Fruit fly (Drosophila melanogaster) whole organism, embryonic: Measurements from ENCODE around the gene CG14650.
A peak's percentile ranks its signal among the peaks of the same experiment; 100 is the strongest.

Source experiments
- Ada2b ChIP-seq: fragments of 200-800 bp; sonication (Bioruptor generic); IDR thresholded peaks from 2 replicates; pipeline ENCODE4 v1.3.6; 2022; ENCODE audit warnings: missing biosample characterization, missing genetic modification characterization
- CG11085 ChIP-seq: fragments of 200-800 bp; sonication (Bioruptor generic); IDR thresholded peaks from 2 replicates; pipeline ENCODE4 v1.3.6; 2022; ENCODE audit warnings: missing biosample characterization, missing genetic modification characterization
- CG11093 ChIP-seq: fragments of 200-800 bp; sonication (Bioruptor generic); IDR thresholded peaks from 3 replicates; pipeline ENCODE4 v1.3.6; 2022; ENCODE audit warnings: missing biosample characterization, missing genetic modification characterization
- CG11247 ChIP-seq: fragments of 200-800 bp; sonication (Bioruptor generic); IDR thresholded peaks from 2 replicates; pipeline ENCODE4 v1.3.6; 2022; ENCODE audit warnings: missing biosample characterization, missing genetic modification characterization
- CG12071 ChIP-seq: fragments of 200-800 bp; sonication (Bioruptor generic); optimal IDR thresholded peaks from 3 replicates; lab custom pipeline; 2018; ENCODE audit warnings: missing biosample characterization, mild to moderate bottlenecking, missing genetic modification characterization
- CG12155 ChIP-seq: fragments of 200-800 bp; sonication (Bioruptor generic); optimal IDR thresholded peaks from 3 replicates; lab custom pipeline; 2016; ENCODE audit warnings: missing biosample characterization, missing genetic modification characterization
- CG1233 ChIP-seq: fragments of 200-800 bp; sonication (Bioruptor generic); optimal IDR thresholded peaks from 4 replicates; lab custom pipeline; 2018; ENCODE audit warnings: missing biosample characterization, mild to moderate bottlenecking, missing genetic modification characterization
- CG12391 ChIP-seq: fragments of 200-800 bp; sonication (Bioruptor generic); optimal IDR thresholded peaks from 3 replicates; lab custom pipeline; 2018; ENCODE audit warnings: missing biosample characterization, mild to moderate bottlenecking, missing genetic modification characterization, moderate library complexity
- CG13123 ChIP-seq: fragments of 200-800 bp; sonication (Bioruptor generic); optimal IDR thresholded peaks from 2 replicates; lab custom pipeline; 2016; ENCODE audit warnings: missing biosample characterization, missing genetic modification characterization
- CG13894 ChIP-seq: fragments of 200-800 bp; sonication (Bioruptor generic); optimal IDR thresholded peaks from 3 replicates; lab custom pipeline; 2018; ENCODE audit warnings: missing biosample characterization, mild to moderate bottlenecking, missing genetic modification characterization, moderate library complexity
- CG1603 ChIP-seq: fragments of 200-800 bp; sonication (Bioruptor generic); optimal IDR thresholded peaks from 2 replicates; lab custom pipeline; 2019; ENCODE audit warnings: missing biosample characterization, mild to moderate bottlenecking, missing genetic modification characterization, moderate library complexity
- CG16815 ChIP-seq: fragments of 200-800 bp; sonication (Bioruptor generic); optimal IDR thresholded peaks from 3 replicates; lab custom pipeline; 2017; ENCODE audit warnings: missing biosample characterization, mild to moderate bottlenecking, missing genetic modification characterization
- CG17912 ChIP-seq: fragments of 200-800 bp; sonication (Bioruptor generic); optimal IDR thresholded peaks from 2 replicates; lab custom pipeline; 2018; ENCODE audit warnings: missing biosample characterization, mild to moderate bottlenecking, missing genetic modification characterization
- CG2875 ChIP-seq: fragments of 200-800 bp; sonication (Bioruptor generic); optimal IDR thresholded peaks from 2 replicates; lab custom pipeline; 2017; ENCODE audit warnings: missing biosample characterization, mild to moderate bottlenecking, missing genetic modification characterization, missing genetic modification reagents
- CG32772 ChIP-seq: fragments of 200-800 bp; sonication (Bioruptor generic); IDR thresholded peaks from 2 replicates; pipeline ENCODE4 v1.3.6; 2022; ENCODE audit warnings: missing biosample characterization, missing genetic modification characterization
- CG4617 ChIP-seq: fragments of 200-800 bp; sonication (Bioruptor generic); optimal IDR thresholded peaks from 3 replicates; lab custom pipeline; 2016; ENCODE audit warnings: missing biosample characterization, missing genetic modification characterization, borderline replicate concordance
- CG4707 ChIP-seq: fragments of 200-800 bp; sonication (Bioruptor generic); optimal IDR thresholded peaks from 2 replicates; lab custom pipeline; 2018; ENCODE audit warnings: missing biosample characterization, mild to moderate bottlenecking, missing genetic modification characterization, moderate library complexity
- CG4730 ChIP-seq: fragments of 200-800 bp; sonication (Bioruptor generic); IDR thresholded peaks from 2 replicates; pipeline ENCODE4 v1.3.6; 2022; ENCODE audit warnings: missing biosample characterization, missing genetic modification characterization
- CG6689 ChIP-seq: fragments of 200-800 bp; sonication (Bioruptor generic); IDR thresholded peaks from 2 replicates; pipeline ENCODE4 v1.3.6; 2022; ENCODE audit warnings: missing biosample characterization, missing genetic modification characterization
- CG6854 ChIP-seq: fragments of 200-800 bp; sonication (Bioruptor generic); optimal IDR thresholded peaks from 3 replicates; lab custom pipeline; 2017; ENCODE audit warnings: missing biosample characterization, mild to moderate bottlenecking, missing genetic modification characterization
- CG9797 ChIP-seq: fragments of 200-800 bp; sonication (Bioruptor generic); optimal IDR thresholded peaks from 3 replicates; lab custom pipeline; 2018; ENCODE audit warnings: missing biosample characterization, mild to moderate bottlenecking, missing genetic modification characterization
- CG9876 ChIP-seq: fragments of 200-800 bp; sonication (Bioruptor generic); optimal IDR thresholded peaks from 2 replicates; lab custom pipeline; 2016; ENCODE audit warnings: missing biosample characterization, missing genetic modification characterization
- Dref ChIP-seq: fragments of 200-800 bp; sonication (Bioruptor generic); IDR thresholded peaks from 2 replicates; pipeline ENCODE4 v1.3.6; 2022; ENCODE audit warnings: missing biosample characterization, missing genetic modification characterization
- Drgx ChIP-seq: fragments of 200-800 bp; sonication (Bioruptor generic); IDR thresholded peaks from 2 replicates; pipeline ENCODE4 v1.3.6; 2022; ENCODE audit warnings: missing biosample characterization, missing genetic modification characterization
- E2f2 ChIP-seq: fragments of 200-800 bp; sonication (Bioruptor generic); IDR thresholded peaks from 2 replicates; pipeline ENCODE4 v1.3.6; 2022; ENCODE audit warnings: missing biosample characterization, missing genetic modification characterization
- Fer3 ChIP-seq: fragments of 200-800 bp; sonication (Bioruptor generic); optimal IDR thresholded peaks from 2 replicates; lab custom pipeline; 2018; ENCODE audit warnings: missing biosample characterization, mild to moderate bottlenecking, missing genetic modification characterization, moderate library complexity
- Hr39 ChIP-seq: fragments of >200 bp; optimal IDR thresholded peaks from 2 replicates; lab custom pipeline; 2017
- Jarid2 ChIP-seq: fragments of 200-800 bp; sonication (Bioruptor generic); optimal IDR thresholded peaks from 3 replicates; lab custom pipeline; 2017; ENCODE audit warnings: mild to moderate bottlenecking, missing biosample characterization, missing genetic modification reagents, missing genetic modification characterization
- aop ChIP-seq: fragments of 200-800 bp; sonication (Bioruptor generic); IDR thresholded peaks from 2 replicates; pipeline ENCODE4 v1.3.6; 2022; ENCODE audit warnings: missing biosample characterization, missing genetic modification characterization
- bsh ChIP-seq, 2 experiments: fragments of 200-800 bp; sonication (Bioruptor generic); optimal IDR thresholded peaks; 2 replicates each; lab custom pipeline; 2017 to 2018; ENCODE audit warnings: mild to moderate bottlenecking in 2 of 2, missing biosample characterization in 2 of 2, missing genetic modification characterization in 2 of 2, moderate library complexity in 1 of 2
- croc ChIP-seq: fragments of 200-800 bp; sonication (Bioruptor generic); conservative IDR thresholded peaks from 3 replicates; pipeline ENCODE4 v1.3.6; 2022; ENCODE audit warnings: missing biosample characterization, missing genetic modification characterization
- en ChIP-seq: fragments of 200-800 bp; sonication (Bioruptor generic); optimal IDR thresholded peaks from 2 replicates; lab custom pipeline; 2016; ENCODE audit warnings: missing biosample characterization, missing genetic modification characterization
- gt ChIP-seq: fragments of 200-800 bp; sonication (Bioruptor generic); IDR thresholded peaks from 2 replicates; pipeline ENCODE4 v1.3.6; 2022; ENCODE audit warnings: missing biosample characterization, missing genetic modification characterization
- jigr1 ChIP-seq: fragments of 200-800 bp; sonication (Bioruptor generic); IDR thresholded peaks from 3 replicates; pipeline ENCODE4 v1.3.6; 2022; ENCODE audit warnings: missing biosample characterization, missing genetic modification characterization
- kni ChIP-seq: fragments of 200-800 bp; sonication (Bioruptor generic); optimal IDR thresholded peaks from 3 replicates; lab custom pipeline; 2017; ENCODE audit warnings: mild to moderate bottlenecking, missing biosample characterization, missing genetic modification reagents, missing genetic modification characterization
- lab ChIP-seq: fragments of 200-800 bp; sonication (Bioruptor generic); optimal IDR thresholded peaks from 3 replicates; lab custom pipeline; 2017; ENCODE audit warnings: missing biosample characterization, missing genetic modification characterization, mild to moderate bottlenecking, moderate library complexity, missing genetic modification reagents
- mam ChIP-seq: fragments of 200-800 bp; sonication (Bioruptor generic); optimal IDR thresholded peaks from 3 replicates; lab custom pipeline; 2016; ENCODE audit warnings: missing biosample characterization, missing genetic modification characterization
- nerfin-1 ChIP-seq: fragments of 200-800 bp; sonication (Bioruptor generic); optimal IDR thresholded peaks from 3 replicates; lab custom pipeline; 2019; ENCODE audit warnings: missing biosample characterization, mild to moderate bottlenecking, missing genetic modification characterization, moderate library complexity
- oc ChIP-seq: fragments of 200-800 bp; sonication (Bioruptor generic); optimal IDR thresholded peaks from 2 replicates; lab custom pipeline; 2018; ENCODE audit warnings: missing biosample characterization, mild to moderate bottlenecking, missing genetic modification characterization, moderate library complexity
- odd ChIP-seq: fragments of 200-800 bp; sonication (Bioruptor generic); optimal IDR thresholded peaks from 2 replicates; lab custom pipeline; 2017; ENCODE audit warnings: missing biosample characterization, mild to moderate bottlenecking, missing genetic modification characterization
- pho ChIP-seq: fragments of 200-800 bp; sonication (Bioruptor generic); optimal IDR thresholded peaks from 2 replicates; lab custom pipeline; 2016; ENCODE audit warnings: missing biosample characterization, missing genetic modification characterization
- pnt ChIP-seq: fragments of 200-800 bp; sonication (Bioruptor generic); optimal IDR thresholded peaks from 3 replicates; lab custom pipeline; 2016; ENCODE audit warnings: missing biosample characterization, missing genetic modification characterization
- repo ChIP-seq: fragments of 200-800 bp; sonication (Bioruptor generic); optimal IDR thresholded peaks from 2 replicates; lab custom pipeline; 2016; ENCODE audit warnings: missing biosample characterization, missing genetic modification characterization
- run ChIP-seq: fragments of 200-800 bp; sonication (Bioruptor generic); optimal IDR thresholded peaks from 3 replicates; lab custom pipeline; 2018; ENCODE audit warnings: missing biosample characterization, mild to moderate bottlenecking, missing genetic modification characterization
- sd ChIP-seq: fragments of 200-800 bp; sonication (Bioruptor generic); optimal IDR thresholded peaks from 3 replicates; lab custom pipeline; 2018; ENCODE audit warnings: missing biosample characterization, mild to moderate bottlenecking, missing genetic modification characterization, moderate library complexity
- sqz ChIP-seq: fragments of 200-800 bp; sonication (Bioruptor generic); optimal IDR thresholded peaks from 3 replicates; lab custom pipeline; 2018; ENCODE audit warnings: missing biosample characterization, mild to moderate bottlenecking, missing genetic modification characterization
- toy ChIP-seq: fragments of 200-800 bp; sonication (Bioruptor generic); IDR thresholded peaks from 2 replicates; pipeline ENCODE4 v1.3.6; 2022; ENCODE audit warnings: missing biosample characterization, missing genetic modification characterization
- unpg ChIP-seq: fragments of 200-800 bp; sonication (Bioruptor generic); optimal IDR thresholded peaks from 3 replicates; lab custom pipeline; 2018; ENCODE audit warnings: missing biosample characterization, mild to moderate bottlenecking, missing genetic modification characterization, moderate library complexity
- usp ChIP-seq: fragments of >200 bp; optimal IDR thresholded peaks from 2 replicates; lab custom pipeline; 2017; ENCODE audit warnings: missing biosample characterization, missing genetic modification characterization
- zen ChIP-seq: fragments of 200-800 bp; sonication (Bioruptor generic); optimal IDR thresholded peaks from 3 replicates; lab custom pipeline; 2018; ENCODE audit warnings: missing biosample characterization, mild to moderate bottlenecking, missing genetic modification characterization, moderate library complexity

The CG14650 gene

DNA sequence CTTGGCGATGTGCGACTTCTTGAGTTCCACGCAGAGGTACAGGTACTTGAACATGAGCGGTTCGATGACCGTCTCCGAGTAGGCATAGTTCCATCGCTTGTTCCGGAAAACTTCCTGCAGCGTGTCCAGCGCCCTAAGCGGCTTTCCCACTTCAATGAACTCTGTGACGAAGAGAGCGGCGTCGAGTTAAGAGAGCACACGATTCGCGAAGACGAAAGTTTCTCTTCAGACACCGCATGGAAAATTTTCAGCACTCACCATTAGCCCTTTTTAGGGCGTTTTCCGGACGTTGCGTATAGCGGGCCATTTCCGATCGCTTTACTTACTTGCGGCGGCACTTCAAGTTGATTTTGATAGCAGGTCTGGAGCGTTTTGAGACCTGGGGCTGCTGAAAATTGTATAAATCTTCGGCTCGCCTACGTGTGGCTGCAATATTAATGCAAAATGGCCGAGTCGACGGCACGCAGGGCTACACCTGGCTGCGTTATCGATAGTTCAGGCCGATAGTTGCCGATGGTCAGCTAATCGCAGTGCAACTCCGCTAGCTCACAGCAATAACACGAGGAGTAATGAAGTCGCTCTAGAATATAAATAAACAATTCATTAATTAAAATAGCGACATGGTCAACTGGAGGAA lies 3.6 kb upstream of the CG14650 start, which contains the start of the genes eIF3a and CG1074 (continued):
- TF ChIP-seq nerfin-1 (tag; lab: Kevin White, UChicago) (peak; percentile 75), Ada2b (GFP tag; lab: Robert Waterston, UW) (peak; percentile 48), CG4617 (peak; percentile 95), kni (GFP tag; lab: Kevin White, UChicago) (no peak), mam (peak; percentile 61), CG2875 (peak; percentile 7), oc (tag; lab: Kevin White, UChicago) (no peak), Jarid2 (GFP tag; lab: Kevin White, UChicago) (no peak), E2f2 (GFP tag; lab: Robert Waterston, UW) (peak; percentile 66), CG12391 (tag; lab: Kevin White, UChicago) (peak; percentile 66), lab (no peak), en (no peak), CG11247 (GFP tag; lab: Robert Waterston, UW) (peak; percentile 75), pho (GFP tag; lab: Kevin White, UChicago) (peak; percentile 79), CG12071 (GFP tag; lab: Kevin White, UChicago) (no peak), CG9797 (GFP tag; lab: Kevin White, UChicago) (peak; percentile 73), CG11093 (GFP tag; lab: Robert Waterston, UW) (0 out of 3 replicates have a peak, but pooled peaks have one; percentile 8), zen (tag; lab: Kevin White, UChicago) (peak; percentile 84), sd (tag; lab: Kevin White, UChicago) (no peak), odd (GFP tag; lab: Kevin White, UChicago) (peak; percentile 67), CG16815 (GFP tag; lab: Kevin White, UChicago) (no peak), Fer3 (peak; percentile 64), aop (GFP tag; lab: Robert Waterston, UW) (no peak), toy (GFP tag; lab: Robert Waterston, UW) (peak; percentile 60), CG4707 (no peak), CG6689 (GFP tag; lab: Robert Waterston, UW) (0 out of 2 replicates have a peak, but pooled peaks have one; percentile 13), CG4730 (GFP tag; lab: Robert Waterston, UW) (peak; percentile 38; the same call in 1 of the 2 replicates), CG6854 (GFP tag; lab: Kevin White, UChicago) (peak; percentile 11), CG1603 (tag; lab: Kevin White, UChicago) (peak; percentile 91), pnt (GFP tag; lab: Kevin White, UChicago) (no peak), CG17912 (GFP tag; lab: Kevin White, UChicago) (peak; percentile 75), CG13894 (tag; lab: Kevin White, UChicago) (peak; percentile 82), gt (peak; percentile 7; the same call in 1 of the 2 replicates), CG12155 (GFP tag; lab: Kevin White, UChicago) (peak; percentile 47), unpg (no peak), Dref (GFP tag; lab: Robert Waterston, UW) (peak; percentile 98), sqz (GFP tag; lab: Kevin White, UChicago) (no peak), usp (GFP tag; lab: Kevin White, UChicago) (no peak), Drgx (GFP tag; lab: Robert Waterston, UW) (peak; percentile 22; the same call in 1 of the 2 replicates), CG32772 (0 out of 2 replicates have a peak, but pooled peaks have one; percentile 31), bsh (GFP tag; optimal IDR thresholded peaks at IDR 0.05; lab: Kevin White, UChicago) (peak; percentile 11 to 42), CG9876 (GFP tag; lab: Kevin White, UChicago) (peak; percentile 36), repo (GFP tag; lab: Kevin White, UChicago) (peak; percentile 62), Hr39 (lab: Kevin White, UChicago) (no peak), jigr1 (GFP tag; lab: Robert Waterston, UW) (no peak), CG13123 (GFP tag; lab: Kevin White, UChicago) (peak; percentile 16), CG11085 (peak; percentile 63; the same call in 1 of the 2 replicates), run (tag; lab: Kevin White, UChicago) (peak; percentile 12), CG1233 (GFP tag; lab: Kevin White, UChicago) (peak; percentile 52), croc (GFP tag; lab: Robert Waterston, UW) (peak; percentile 23; the same call in 1 of the 3 replicates)
